Fruit fly (Drosophila melanogaster) whole organism, embryonic: Measurements from ENCODE around the gene CG43367.
A peak's percentile ranks its signal among the peaks of the same experiment; 100 is the strongest.

Source experiments
- Blimp-1 ChIP-seq: fragments of 200-800 bp; sonication (Bioruptor generic); optimal IDR thresholded peaks from 3 replicates; lab custom pipeline; 2018; ENCODE audit warnings: missing biosample characterization, missing genetic modification characterization, mild to moderate bottlenecking, moderate library complexity, missing genetic modification reagents
- BtbVII ChIP-seq: fragments of 200-800 bp; sonication (Bioruptor generic); optimal IDR thresholded peaks from 3 replicates; lab custom pipeline; 2017; ENCODE audit warnings: missing biosample characterization, mild to moderate bottlenecking, missing genetic modification characterization
- CG1024 ChIP-seq: fragments of 200-800 bp; sonication (Bioruptor generic); IDR thresholded peaks from 2 replicates; pipeline ENCODE4 v1.3.6; 2022; ENCODE audit warnings: missing biosample characterization, missing genetic modification characterization
- CG10321 ChIP-seq: fragments of 200-800 bp; sonication (Bioruptor generic); IDR thresholded peaks from 2 replicates; pipeline ENCODE4 v1.3.6; 2022; ENCODE audit warnings: missing biosample characterization, missing genetic modification characterization
- CG10366 ChIP-seq: fragments of 200-800 bp; sonication (Bioruptor generic); IDR thresholded peaks from 2 replicates; pipeline ENCODE4 v1.3.6; 2022; ENCODE audit warnings: missing biosample characterization, missing genetic modification characterization
- CG10431 ChIP-seq: fragments of 200-800 bp; sonication (Bioruptor generic); optimal IDR thresholded peaks from 3 replicates; lab custom pipeline; 2018; ENCODE audit warnings: missing biosample characterization, mild to moderate bottlenecking, missing genetic modification characterization
- CG11247 ChIP-seq: fragments of 200-800 bp; sonication (Bioruptor generic); IDR thresholded peaks from 2 replicates; pipeline ENCODE4 v1.3.6; 2022; ENCODE audit warnings: missing biosample characterization, missing genetic modification characterization
- CG12155 ChIP-seq: fragments of 200-800 bp; sonication (Bioruptor generic); optimal IDR thresholded peaks from 3 replicates; lab custom pipeline; 2016; ENCODE audit warnings: missing biosample characterization, missing genetic modification characterization
- CG12391 ChIP-seq: fragments of 200-800 bp; sonication (Bioruptor generic); optimal IDR thresholded peaks from 3 replicates; lab custom pipeline; 2018; ENCODE audit warnings: missing biosample characterization, mild to moderate bottlenecking, missing genetic modification characterization, moderate library complexity
- CG12769 ChIP-seq: fragments of 200-800 bp; sonication (Bioruptor generic); optimal IDR thresholded peaks from 2 replicates; lab custom pipeline; 2019; ENCODE audit warnings: missing biosample characterization, mild to moderate bottlenecking, missing genetic modification characterization, moderate library complexity
- CG13624 ChIP-seq: fragments of 200-800 bp; sonication (Bioruptor generic); optimal IDR thresholded peaks from 2 replicates; lab custom pipeline; 2016; ENCODE audit warnings: missing biosample characterization, missing genetic modification characterization
- CG14965 ChIP-seq: fragments of 200-800 bp; sonication (Bioruptor generic); optimal IDR thresholded peaks from 2 replicates; lab custom pipeline; 2016; ENCODE audit warnings: missing biosample characterization, missing genetic modification characterization, borderline replicate concordance
- CG17385 ChIP-seq: fragments of 200-800 bp; sonication (Bioruptor generic); optimal IDR thresholded peaks from 3 replicates; lab custom pipeline; 2018; ENCODE audit warnings: missing biosample characterization, mild to moderate bottlenecking, missing genetic modification characterization
- CG17612 ChIP-seq: fragments of 200-800 bp; sonication (Bioruptor generic); IDR thresholded peaks from 2 replicates; pipeline ENCODE4 v1.3.6; 2022; ENCODE audit warnings: missing biosample characterization, missing genetic modification characterization
- CG17829 ChIP-seq: fragments of 200-800 bp; optimal IDR thresholded peaks from 2 replicates; lab custom pipeline; 2019; ENCODE audit warnings: missing biosample characterization, mild to moderate bottlenecking, missing genetic modification characterization, moderate library complexity
- CG18599 ChIP-seq: fragments of 200-800 bp; sonication (Bioruptor generic); optimal IDR thresholded peaks from 3 replicates; lab custom pipeline; 2017; ENCODE audit warnings: missing biosample characterization, missing genetic modification characterization, mild to moderate bottlenecking, moderate library complexity, missing genetic modification reagents
- CG30431 ChIP-seq: fragments of 200-800 bp; sonication (Bioruptor generic); optimal IDR thresholded peaks from 2 replicates; lab custom pipeline; 2017; ENCODE audit warnings: missing biosample characterization, missing genetic modification characterization
- CG31441 ChIP-seq: fragments of 200-800 bp; sonication (Bioruptor generic); IDR thresholded peaks from 2 replicates; pipeline ENCODE4 v1.3.6; 2022; ENCODE audit warnings: missing biosample characterization, missing genetic modification characterization
- CG32772 ChIP-seq: fragments of 200-800 bp; sonication (Bioruptor generic); IDR thresholded peaks from 2 replicates; pipeline ENCODE4 v1.3.6; 2022; ENCODE audit warnings: missing biosample characterization, missing genetic modification characterization
- CG34422 ChIP-seq: fragments of 200-800 bp; sonication (Bioruptor generic); IDR thresholded peaks from 3 replicates; pipeline ENCODE4 v1.3.6; 2022; ENCODE audit warnings: missing biosample characterization, missing genetic modification characterization
- CG3726 ChIP-seq: fragments of 200-800 bp; sonication (Bioruptor generic); IDR thresholded peaks from 3 replicates; pipeline ENCODE4, ENCODE4 v1.3.6; 2022; ENCODE audit warnings: missing biosample characterization, missing genetic modification characterization
- CG4328 ChIP-seq: fragments of 200-800 bp; sonication (Bioruptor generic); optimal IDR thresholded peaks from 3 replicates; lab custom pipeline; 2017; ENCODE audit warnings: missing biosample characterization, missing genetic modification reagents, missing genetic modification characterization
- CG43689 ChIP-seq: fragments of 200-800 bp; sonication (Bioruptor generic); IDR thresholded peaks from 2 replicates; pipeline ENCODE4 v1.3.6; 2022; ENCODE audit warnings: missing biosample characterization, missing genetic modification characterization
- CG6254 ChIP-seq: fragments of 200-800 bp; sonication (Bioruptor generic); optimal IDR thresholded peaks from 3 replicates; lab custom pipeline; 2017; ENCODE audit warnings: mild to moderate bottlenecking, missing biosample characterization, missing genetic modification reagents, missing genetic modification characterization
- CG8478 ChIP-seq: fragments of >200 bp; optimal IDR thresholded peaks from 2 replicates; lab custom pipeline; 2018
- CG8944 ChIP-seq: fragments of 200-800 bp; sonication (Bioruptor generic); optimal IDR thresholded peaks from 3 replicates; lab custom pipeline; 2016; ENCODE audit warnings: missing biosample characterization, missing genetic modification characterization
- CrebB ChIP-seq: fragments of 200-800 bp; sonication (Bioruptor generic); optimal IDR thresholded peaks from 3 replicates; lab custom pipeline; 2018; ENCODE audit warnings: missing biosample characterization, mild to moderate bottlenecking, missing genetic modification characterization
- GATAe ChIP-seq: fragments of 200-800 bp; sonication (Bioruptor generic); conservative IDR thresholded peaks from 2 replicates; pipeline ENCODE4 v1.3.6; 2022; ENCODE audit warnings: missing biosample characterization, missing genetic modification characterization
- Hr3 ChIP-seq: fragments of 200-800 bp; sonication (Bioruptor generic); optimal IDR thresholded peaks from 3 replicates; lab custom pipeline; 2016; ENCODE audit warnings: missing biosample characterization, missing genetic modification characterization
- MTF-1 ChIP-seq: fragments of 200-800 bp; sonication (Bioruptor generic); optimal IDR thresholded peaks from 2 replicates; lab custom pipeline; 2018; ENCODE audit warnings: missing biosample characterization, mild to moderate bottlenecking, missing genetic modification characterization, borderline replicate concordance
- Med ChIP-seq: fragments of 200-800 bp; sonication (Bioruptor generic); peaks from one replicate; lab custom pipeline; 2016; ENCODE audit warnings: missing biosample characterization, missing genetic modification characterization, mild to moderate bottlenecking, inconsistent platforms, moderate library complexity
- PHDP ChIP-seq: fragments of 200-800 bp; sonication (Bioruptor generic); optimal IDR thresholded peaks from 3 replicates; lab custom pipeline; 2018; ENCODE audit warnings: missing biosample characterization, mild to moderate bottlenecking, missing genetic modification characterization, moderate library complexity
- Sry-β ChIP-seq: fragments of 200-800 bp; sonication (Bioruptor generic); optimal IDR thresholded peaks from 2 replicates; lab custom pipeline; 2018; ENCODE audit warnings: missing biosample characterization, mild to moderate bottlenecking, missing genetic modification characterization, moderate library complexity
- Trl ChIP-seq, 3 experiments: fragments of >200 bp in 2 of 3; fragments of 200-800 bp in 1 of 3; sonication (Bioruptor generic) in 1 of 3; optimal IDR thresholded peaks; 2 replicates in 1 of 3; 3 replicates in 2 of 3; lab custom pipeline; 2016 to 2017; ENCODE audit warnings: missing biosample characterization in 1 of 3, missing genetic modification characterization in 1 of 3
- chif ChIP-seq, 2 experiments: fragments of 200-800 bp; sonication (Bioruptor generic); optimal IDR thresholded peaks; 3 replicates each; lab custom pipeline; 2016; ENCODE audit warnings: missing biosample characterization in 2 of 2, missing genetic modification characterization in 2 of 2
- chm ChIP-seq: fragments of 200-800 bp; sonication (Bioruptor generic); IDR thresholded peaks from 2 replicates; pipeline ENCODE4 v1.3.6; 2022; ENCODE audit warnings: missing biosample characterization, missing genetic modification characterization
- ci ChIP-seq: fragments of 200-800 bp; sonication (Bioruptor generic); IDR thresholded peaks from 3 replicates; pipeline ENCODE4 v1.3.6; 2022; ENCODE audit warnings: missing biosample characterization, missing genetic modification characterization
- crol ChIP-seq: fragments of 200-800 bp; sonication (Bioruptor generic); IDR thresholded peaks from 2 replicates; pipeline ENCODE4 v1.3.6; 2022; ENCODE audit warnings: missing biosample characterization, missing genetic modification characterization
- ems ChIP-seq: fragments of 200-800 bp; sonication (Bioruptor generic); optimal IDR thresholded peaks from 3 replicates; lab custom pipeline; 2016; ENCODE audit warnings: missing biosample characterization, missing genetic modification characterization
- lab ChIP-seq: fragments of 200-800 bp; sonication (Bioruptor generic); optimal IDR thresholded peaks from 3 replicates; lab custom pipeline; 2017; ENCODE audit warnings: missing biosample characterization, missing genetic modification characterization, mild to moderate bottlenecking, moderate library complexity, missing genetic modification reagents
- nom ChIP-seq: fragments of 200-800 bp; sonication (Bioruptor generic); optimal IDR thresholded peaks from 2 replicates; lab custom pipeline; 2017; ENCODE audit warnings: missing biosample characterization, missing genetic modification characterization, mild to moderate bottlenecking, moderate library complexity, missing genetic modification reagents
- row ChIP-seq: fragments of 200-800 bp; sonication (Bioruptor generic); IDR thresholded peaks from 3 replicates; pipeline ENCODE4 v1.3.6; 2022; ENCODE audit warnings: missing biosample characterization, missing genetic modification characterization
- sc ChIP-seq, 3 experiments: fragments of >200 bp in 2 of 3; fragments of 200-800 bp in 1 of 3; sonication (Bioruptor generic) in 1 of 3; optimal IDR thresholded peaks; 2 replicates in 2 of 3; 3 replicates in 1 of 3; lab custom pipeline; 2017; ENCODE audit warnings: mild to moderate bottlenecking in 1 of 3, missing biosample characterization in 1 of 3, missing genetic modification characterization in 1 of 3, missing genetic modification reagents in 1 of 3
- tup ChIP-seq: fragments of 200-800 bp; sonication (Bioruptor generic); optimal IDR thresholded peaks from 2 replicates; lab custom pipeline; 2016; ENCODE audit warnings: missing biosample characterization, mild to moderate bottlenecking, missing genetic modification characterization, moderate library complexity
- vvl ChIP-seq: fragments of 200-800 bp; sonication (Bioruptor generic); IDR thresholded peaks from 2 replicates; pipeline ENCODE4 v1.3.6; 2022; ENCODE audit warnings: missing biosample characterization, missing genetic modification characterization
- zfh1 ChIP-seq: fragments of 200-800 bp; sonication (Bioruptor generic); IDR thresholded peaks from 3 replicates; pipeline ENCODE4 v1.3.6; 2022; ENCODE audit warnings: missing biosample characterization, missing genetic modification characterization

CG43367 gene

dm6 chr3L:4148406-4148975 lies 45.3 kb upstream of the CG43367 start, which contains the start of gene CG1299 (continued):
- no peak for TF ChIP-seq tup (GFP tag; lab: Kevin White, UChicago)
- TF ChIP-seq CG1024 (GFP tag; lab: Robert Waterston, UW) = no peak
- TF ChIP-seq nom = peak; percentile 38
- TF ChIP-seq Trl (optimal IDR thresholded peaks at IDR 0.05; lab: Kevin White, UChicago) = peak; percentile 18 to 32
- no peak for TF ChIP-seq Trl (GFP tag; optimal IDR thresholded peaks at IDR 0.05; lab: Kevin White, UChicago)
- no peak for TF ChIP-seq CG31441 (GFP tag; lab: Robert Waterston, UW)
- peak; percentile 67 for TF ChIP-seq CG12769
- no peak for TF ChIP-seq GATAe
- peak; percentile 73 for TF ChIP-seq Med (GFP tag; lab: Kevin White, UChicago)
- no peak for TF ChIP-seq CG12155 (GFP tag; lab: Kevin White, UChicago)
- no peak for TF ChIP-seq lab (GFP tag; lab: Kevin White, UChicago)
- no peak for TF ChIP-seq CG10431 (GFP tag; lab: Kevin White, UChicago)
- no peak for TF ChIP-seq CG4328 (GFP tag; lab: Kevin White, UChicago)
- TF ChIP-seq BtbVII (GFP tag; lab: Kevin White, UChicago) = no peak

- TF ChIP-seq crol (GFP tag; lab: Robert Waterston, UW) (peak; percentile 78), CG11247 (GFP tag; lab: Robert Waterston, UW) (no peak), vvl (GFP tag; lab: Robert Waterston, UW) (peak; percentile 19; the same call in 1 of the 2 replicates)
Measured at dm6 chr3L:4157852-4158251, 35.9 kb upstream of the CG43367 start.

dm6 chr3L:4158361-4158760 lies 35.4 kb upstream of the CG43367 start:
- TF ChIP-seq CG10366 (GFP tag; lab: Robert Waterston, UW) = 0 out of 2 replicates have a peak, but pooled peaks have one; percentile 12
- no peak for TF ChIP-seq ems (GFP tag; lab: Kevin White, UChicago)
- no peak for TF ChIP-seq Hr3
- TF ChIP-seq CG32772 (GFP tag; lab: Robert Waterston, UW) = 0 out of 2 replicates have a peak, but pooled peaks have one; percentile 22
- TF ChIP-seq Sry-β (GFP tag; lab: Kevin White, UChicago) = no peak
- TF ChIP-seq CG17829 (tag; lab: Kevin White, UChicago) = peak; percentile 56
- no peak for TF ChIP-seq CG17612 (GFP tag; lab: Robert Waterston, UW)
- peak; percentile 47; the same call in 1 of the 2 replicates for TF ChIP-seq chm (GFP tag; lab: Robert Waterston, UW)
- TF ChIP-seq CG30431 = peak; percentile 44
- TF ChIP-seq CG43689 = no peak
- no peak for TF ChIP-seq sc (optimal IDR thresholded peaks at IDR 0.05; lab: Kevin White, UChicago)
- TF ChIP-seq sc (GFP tag; optimal IDR thresholded peaks at IDR 0.05; lab: Kevin White, UChicago) = peak; percentile 14
- TF ChIP-seq CG14965 (GFP tag; lab: Kevin White, UChicago) = no peak
- no peak for TF ChIP-seq CrebB (tag; lab: Kevin White, UChicago)
- TF ChIP-seq ci (GFP tag; lab: Robert Waterston, UW) = 0 out of 3 replicates have a peak, but pooled peaks have one; percentile 25
- no peak for TF ChIP-seq CG34422 (GFP tag; lab: Robert Waterston, UW)
- peak; percentile 58 for TF ChIP-seq Med (GFP tag; lab: Kevin White, UChicago)
- TF ChIP-seq chif (GFP tag; optimal IDR thresholded peaks at IDR 0.05; lab: Kevin White, UChicago) = peak in 1 of 2 experiments; percentile 23
- TF ChIP-seq CG8478 = no peak
- no peak for TF ChIP-seq CG17385 (GFP tag; lab: Kevin White, UChicago)
- no peak for TF ChIP-seq CG13624 (GFP tag; lab: Kevin White, UChicago)
- TF ChIP-seq CG10321 (GFP tag; lab: Robert Waterston, UW) = no peak
- TF ChIP-seq zfh1 (GFP tag; lab: Robert Waterston, UW) = peak; percentile 70
- peak; percentile 34 for TF ChIP-seq CG12391 (tag; lab: Kevin White, UChicago)
- TF ChIP-seq CG8944 (GFP tag; lab: Kevin White, UChicago) = no peak
- TF ChIP-seq CG6254 = peak; percentile 0
- no peak for TF ChIP-seq MTF-1 (GFP tag; lab: Kevin White, UChicago)
- peak; percentile 15 for TF ChIP-seq Blimp-1 (GFP tag; lab: Kevin White, UChicago)
- TF ChIP-seq CG18599 (GFP tag; lab: Kevin White, UChicago) = no peak
- no peak for TF ChIP-seq PHDP (tag; lab: Kevin White, UChicago)
- TF ChIP-seq row (GFP tag; lab: Robert Waterston, UW) = peak; percentile 45; the same call in 2 of the 3 replicates
- no peak for TF ChIP-seq CG3726 (GFP tag; lab: Robert Waterston, UW)
